Fruit fly (Drosophila melanogaster) Kc167 (cell line): ENCODE results near the gene Nepl7.

Experiments
- Sin3A ChIP-seq: fragments of >200 bp; optimal IDR thresholded peaks from 2 replicates; lab custom pipeline; 2018; ENCODE audit warnings: missing external identifiers
- h ChIP-seq: fragments of >200 bp; optimal IDR thresholded peaks from 3 replicates; lab custom pipeline; 2018; ENCODE audit warnings: missing external identifiers
- ttk ChIP-seq: sonication (Bioruptor generic); optimal IDR thresholded peaks from 2 replicates; lab custom pipeline; 2017; ENCODE audit warnings: missing external identifiers

DNA sequence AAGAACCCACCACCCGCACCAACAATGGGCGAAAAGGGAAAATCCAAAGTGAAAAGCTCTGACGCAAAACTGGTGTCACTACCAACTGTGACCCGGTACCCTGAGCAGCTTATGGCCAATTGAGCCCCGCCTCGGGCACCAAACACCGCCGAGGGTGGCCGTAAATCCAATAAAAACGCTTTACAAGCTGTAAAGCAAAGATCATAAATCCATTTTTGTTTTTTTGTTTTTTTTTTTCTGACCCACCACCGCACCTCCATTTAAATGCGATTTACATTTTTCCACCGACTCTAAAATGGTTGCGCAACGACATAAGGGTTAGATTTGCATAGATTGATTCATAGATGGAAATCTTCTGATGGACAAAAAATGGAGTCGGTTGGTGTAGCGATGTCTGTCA lies 4.9 kb upstream of the Nepl7 start:
- TF ChIP-seq h (lab: Kevin White, UChicago), result no peak
- TF ChIP-seq Sin3A, result no peak
- no peak for TF ChIP-seq ttk (lab: Kevin White, UChicago)
